Fruit fly (Drosophila melanogaster) whole organism, adult: ENCODE measurements around the gene Gas8.

Source experiments
- CG11617 ChIP-seq: fragments of 200-800 bp; sonication (Bioruptor generic); optimal IDR thresholded peaks from 2 replicates; lab custom pipeline; 2017; ENCODE audit warnings: mild to moderate bottlenecking, missing biosample characterization, missing genetic modification reagents, missing genetic modification characterization
- CG1620 ChIP-seq: fragments of 200-800 bp; sonication (Bioruptor generic); optimal IDR thresholded peaks from 2 replicates; lab custom pipeline; 2016; ENCODE audit warnings: missing biosample characterization, missing genetic modification characterization
- CG7101 ChIP-seq: fragments of 200-800 bp; sonication (Bioruptor generic); optimal IDR thresholded peaks from 2 replicates; lab custom pipeline; 2018; ENCODE audit warnings: missing biosample characterization, mild to moderate bottlenecking, missing genetic modification characterization, moderate library complexity
- Clk ChIP-seq: fragments of 200-800 bp; sonication (Bioruptor generic); optimal IDR thresholded peaks from 2 replicates; lab custom pipeline; 2017; ENCODE audit warnings: missing biosample characterization, missing genetic modification characterization
- Hr96 ChIP-seq: fragments of 200-800 bp; sonication (Bioruptor generic); optimal IDR thresholded peaks from 2 replicates; lab custom pipeline; 2016; ENCODE audit warnings: missing biosample characterization, missing genetic modification characterization
- Mnt ChIP-seq: fragments of 200-800 bp; sonication (Bioruptor generic); optimal IDR thresholded peaks from 2 replicates; lab custom pipeline; 2016; ENCODE audit warnings: missing biosample characterization, mild to moderate bottlenecking, missing genetic modification characterization
- bab1 ChIP-seq: fragments of 200-800 bp; sonication (Bioruptor generic); optimal IDR thresholded peaks from 3 replicates; lab custom pipeline; 2019; ENCODE audit warnings: missing biosample characterization, mild to moderate bottlenecking, missing genetic modification characterization, moderate library complexity
- cic ChIP-seq: fragments of 200-800 bp; sonication (Bioruptor generic); optimal IDR thresholded peaks from 2 replicates; lab custom pipeline; 2017; ENCODE audit warnings: missing biosample characterization, mild to moderate bottlenecking, missing genetic modification characterization, moderate library complexity
- cnc ChIP-seq, 2 experiments: fragments of >200 bp; optimal IDR thresholded peaks; 2 replicates each; lab custom pipeline; 2017
- kay ChIP-seq: fragments of 200-800 bp; sonication (Bioruptor generic); peaks from one replicate; lab custom pipeline; 2016; ENCODE audit warnings: missing biosample characterization, missing genetic modification characterization, borderline replicate concordance
- pad ChIP-seq: fragments of 200-800 bp; sonication (Bioruptor generic); optimal IDR thresholded peaks from 3 replicates; lab custom pipeline; 2017; ENCODE audit warnings: missing biosample characterization, missing genetic modification characterization, mild to moderate bottlenecking, moderate library complexity, missing genetic modification reagents
- tj ChIP-seq: fragments of 200-800 bp; sonication (Bioruptor generic); optimal IDR thresholded peaks from 3 replicates; lab custom pipeline; 2017; ENCODE audit warnings: missing biosample characterization, mild to moderate bottlenecking, missing genetic modification characterization, moderate library complexity

- TF ChIP-seq pad (GFP tag; lab: Kevin White, UChicago): no peak
- no peak for TF ChIP-seq tj (GFP tag; lab: Kevin White, UChicago)
- no peak for TF ChIP-seq Hr96
- TF ChIP-seq Clk: no peak
- no peak for TF ChIP-seq bab1 (GFP tag; lab: Kevin White, UChicago)
- no peak for TF ChIP-seq CG1620 (GFP tag; lab: Kevin White, UChicago)
- no peak for TF ChIP-seq CG11617 (GFP tag; lab: Kevin White, UChicago)
- TF ChIP-seq cnc (optimal IDR thresholded peaks at IDR 0.05; lab: Kevin White, UChicago): no peak
- TF ChIP-seq cic (GFP tag; lab: Kevin White, UChicago): no peak
- no peak for TF ChIP-seq Mnt (GFP tag; lab: Kevin White, UChicago)
- TF ChIP-seq kay: no peak
- no peak for TF ChIP-seq CG7101 (tag; lab: Kevin White, UChicago)
These were observed 18.8 kb downstream of the Gas8 start for dm6 chrX:3485871-3486270.
